Fruit fly (Drosophila melanogaster) whole organism, wandering third instar larva: Measurements from ENCODE around the gene CG5435.

Experiments
- Mio ChIP-seq: sonication (Bioruptor generic); optimal IDR thresholded peaks from 2 replicates; lab custom pipeline; 2016; ENCODE audit warnings: missing biosample characterization, missing genetic modification characterization
- usp ChIP-seq: fragments of >200 bp; optimal IDR thresholded peaks from 2 replicates; lab custom pipeline; 2017; ENCODE audit warnings: missing biosample characterization, missing genetic modification characterization

dm6 chr2L:12392406-12392805 lies 38.3 kb downstream of the CG5435 start:
- no peak for TF ChIP-seq Mio
- TF ChIP-seq usp (GFP tag; lab: Kevin White, UChicago): no peak
